Worm (Caenorhabditis elegans) whole organism, late embryonic: ENCODE results near the gene R148.7.
A peak's percentile ranks its signal among the peaks of the same experiment; 100 is the strongest.

Experiments
- C38D4.7 ChIP-seq: fragments of 200-800 bp; sonication (Bioruptor generic); optimal IDR thresholded peaks from 2 replicates; lab custom pipeline; 2018; ENCODE audit warnings: mild to moderate bottlenecking, missing genetic modification characterization, moderate library complexity, missing compliant biosample characterization
- K02D7.2 ChIP-seq: sonication (generic microtip); optimal IDR thresholded peaks from 2 replicates; lab custom pipeline; 2017; ENCODE audit warnings: mild to moderate bottlenecking, missing genetic modification characterization, missing compliant biosample characterization
- Y22D7AL.16 ChIP-seq: sonication (generic microtip); optimal IDR thresholded peaks from 2 replicates; lab custom pipeline; 2016; ENCODE audit warnings: missing genetic modification characterization, missing compliant biosample characterization
- ahr-1 ChIP-seq: sonication (generic microtip); optimal IDR thresholded peaks from 2 replicates; lab custom pipeline; 2016; ENCODE audit warnings: missing genetic modification characterization, missing compliant biosample characterization
- ama-1 ChIP-seq: fragments of 150-350 bp; optimal IDR thresholded peaks from 2 replicates; lab custom pipeline; 2014
- ceh-14 ChIP-seq: sonication (generic microtip); optimal IDR thresholded peaks from 2 replicates; lab custom pipeline; 2016; ENCODE audit warnings: missing genotype, missing genetic modification characterization, missing compliant biosample characterization
- ceh-18 ChIP-seq: sonication (generic microtip); optimal IDR thresholded peaks from 2 replicates; lab custom pipeline; 2016; ENCODE audit warnings: missing genetic modification characterization, missing compliant biosample characterization
- ceh-19 ChIP-seq: fragments of 200-800 bp; sonication (Bioruptor generic); optimal IDR thresholded peaks from 2 replicates; lab custom pipeline; 2018; ENCODE audit warnings: mild to moderate bottlenecking, missing genetic modification characterization, missing compliant biosample characterization
- ceh-22 ChIP-seq: sonication (generic microtip); optimal IDR thresholded peaks from 2 replicates; lab custom pipeline; 2017; ENCODE audit warnings: missing biosample characterization, missing genetic modification characterization
- ceh-31 ChIP-seq: sonication (generic microtip); optimal IDR thresholded peaks from 2 replicates; lab custom pipeline; 2016; ENCODE audit warnings: missing genetic modification characterization, missing compliant biosample characterization
- ceh-34 ChIP-seq: sonication (generic microtip); optimal IDR thresholded peaks from 2 replicates; lab custom pipeline; 2016; ENCODE audit warnings: mild to moderate bottlenecking, missing genetic modification characterization, missing compliant biosample characterization
- ceh-48 ChIP-seq: sonication (generic microtip); optimal IDR thresholded peaks from 2 replicates; lab custom pipeline; 2016; ENCODE audit warnings: missing genetic modification characterization, inconsistent platforms, missing compliant biosample characterization
- ceh-6 ChIP-seq: fragments of 200-800 bp; sonication (Bioruptor generic); optimal IDR thresholded peaks from 2 replicates; lab custom pipeline; 2018; ENCODE audit warnings: mild to moderate bottlenecking, missing genetic modification characterization, missing compliant biosample characterization
- ceh-9 ChIP-seq: sonication (generic microtip); optimal IDR thresholded peaks from 2 replicates; lab custom pipeline; 2016; ENCODE audit warnings: mild to moderate bottlenecking, missing genetic modification characterization, inconsistent platforms, missing compliant biosample characterization
- che-1 ChIP-seq: sonication (generic microtip); optimal IDR thresholded peaks from 2 replicates; lab custom pipeline; 2016; ENCODE audit warnings: mild to moderate bottlenecking, missing genetic modification characterization, missing compliant biosample characterization
- elt-2 ChIP-seq: sonication (generic microtip); optimal IDR thresholded peaks from 2 replicates; lab custom pipeline; 2016; ENCODE audit warnings: missing genetic modification reagents, missing genetic modification characterization, missing compliant biosample characterization
- elt-4 ChIP-seq: sonication (generic microtip); optimal IDR thresholded peaks from 2 replicates; lab custom pipeline; 2016; ENCODE audit warnings: missing genetic modification characterization, missing compliant biosample characterization
- hlh-13 ChIP-seq: fragments of 200-800 bp; sonication (Bioruptor generic); optimal IDR thresholded peaks from 2 replicates; lab custom pipeline; 2018; ENCODE audit warnings: mild to moderate bottlenecking, missing genetic modification characterization, missing compliant biosample characterization
- hlh-15 ChIP-seq: sonication (generic microtip); optimal IDR thresholded peaks from 2 replicates; lab custom pipeline; 2016; ENCODE audit warnings: missing genetic modification characterization, missing compliant biosample characterization
- hlh-30 ChIP-seq: sonication (generic microtip); optimal IDR thresholded peaks from 2 replicates; lab custom pipeline; 2017; ENCODE audit warnings: antibody characterized with exemption, missing genetic modification characterization, missing compliant biosample characterization; ENCODE audit not compliant: insufficient read depth
- hlh-6 ChIP-seq: sonication (generic microtip); optimal IDR thresholded peaks from 2 replicates; lab custom pipeline; 2016; ENCODE audit warnings: missing genotype, missing genetic modification characterization, missing compliant biosample characterization
- lin-11 ChIP-seq: fragments of 200-800 bp; sonication (Bioruptor generic); optimal IDR thresholded peaks from 2 replicates; lab custom pipeline; 2018; ENCODE audit warnings: mild to moderate bottlenecking, missing genetic modification characterization, missing compliant biosample characterization
- nfya-1 ChIP-seq: sonication (generic microtip); optimal IDR thresholded peaks from 2 replicates; lab custom pipeline; 2017; ENCODE audit warnings: missing genetic modification characterization, mild to moderate bottlenecking, missing compliant biosample characterization, antibody characterized with exemption, moderate library complexity
- nhr-232 ChIP-seq: sonication (generic microtip); optimal IDR thresholded peaks from 2 replicates; lab custom pipeline; 2016; ENCODE audit warnings: missing genetic modification characterization, missing compliant biosample characterization
- odd-2 ChIP-seq: sonication (generic microtip); optimal IDR thresholded peaks from 2 replicates; lab custom pipeline; 2017; ENCODE audit warnings: antibody characterized with exemption, mild to moderate bottlenecking, missing genetic modification characterization, missing compliant biosample characterization
- pax-1 ChIP-seq: fragments of 150-350 bp; optimal IDR thresholded peaks from 2 replicates; lab custom pipeline; 2014; ENCODE audit warnings: missing biosample characterization, missing genetic modification characterization
- pha-2 ChIP-seq: sonication (generic microtip); optimal IDR thresholded peaks from 2 replicates; lab custom pipeline; 2017; ENCODE audit warnings: mild to moderate bottlenecking, missing genetic modification characterization, missing compliant biosample characterization
- pqm-1 ChIP-seq: sonication (generic microtip); optimal IDR thresholded peaks from 2 replicates; lab custom pipeline; 2016; ENCODE audit warnings: missing genetic modification characterization, missing compliant biosample characterization
- pros-1 ChIP-seq: fragments of 150-350 bp; optimal IDR thresholded peaks from 2 replicates; lab custom pipeline; 2014; ENCODE audit warnings: missing biosample characterization, missing genetic modification reagents, missing genetic modification characterization
- rnt-1 ChIP-seq: sonication (generic microtip); optimal IDR thresholded peaks from 2 replicates; lab custom pipeline; 2016; ENCODE audit warnings: missing genetic modification characterization, missing compliant biosample characterization
- sdc-2 ChIP-seq: sonication (generic microtip); optimal IDR thresholded peaks from 2 replicates; lab custom pipeline; 2016; ENCODE audit warnings: missing genotype, missing genetic modification characterization, missing compliant biosample characterization
- sox-4 ChIP-seq: sonication (generic microtip); optimal IDR thresholded peaks from 2 replicates; lab custom pipeline; 2017; ENCODE audit warnings: mild to moderate bottlenecking, missing genetic modification characterization, inconsistent platforms, missing compliant biosample characterization
- tbx-7 ChIP-seq: sonication (generic microtip); optimal IDR thresholded peaks from 2 replicates; lab custom pipeline; 2016; ENCODE audit warnings: missing genotype, missing genetic modification characterization, missing compliant biosample characterization
- unc-42 ChIP-seq: sonication (generic microtip); optimal IDR thresholded peaks from 2 replicates; lab custom pipeline; 2016; ENCODE audit warnings: missing genotype, missing genetic modification characterization, missing compliant biosample characterization
- unc-55 ChIP-seq: sonication (generic microtip); optimal IDR thresholded peaks from 2 replicates; lab custom pipeline; 2017; ENCODE audit warnings: missing biosample characterization, missing genetic modification reagents, missing genetic modification characterization
- zip-5 ChIP-seq: sonication (generic microtip); optimal IDR thresholded peaks from 2 replicates; lab custom pipeline; 2016; ENCODE audit warnings: missing genetic modification characterization, missing compliant biosample characterization

The R148.7 gene

DNA sequence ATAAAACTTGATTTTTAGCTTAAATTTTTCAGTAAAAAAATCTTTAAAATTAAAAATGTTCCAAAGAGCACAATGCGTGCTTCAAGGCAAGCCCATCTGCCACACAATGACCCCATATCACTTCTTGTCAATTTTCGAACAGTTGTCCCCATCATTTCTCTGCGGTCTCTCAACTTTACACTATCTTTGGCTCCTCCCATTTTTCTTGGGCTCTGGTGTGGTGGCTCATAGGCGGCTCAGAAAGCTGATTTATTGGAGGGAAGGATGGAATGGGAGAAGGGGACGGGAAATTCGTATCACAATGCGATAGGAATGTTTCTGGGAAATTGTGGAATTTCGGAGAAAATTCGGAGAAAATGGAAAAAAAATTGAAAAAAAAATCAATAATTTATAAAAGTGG lies 2.4 kb upstream of the R148.7 start:
- TF ChIP-seq hlh-13 (GFP tag; lab: Kevin White, UChicago), result no peak
- no peak for TF ChIP-seq hlh-30 (tag; lab: Kevin White, UChicago)
- peak; percentile 78 for TF ChIP-seq rnt-1
- no peak for TF ChIP-seq sdc-2
- TF ChIP-seq C38D4.7 (GFP tag; lab: Kevin White, UChicago), result no peak
- no peak for TF ChIP-seq nhr-232 (tag; lab: Kevin White, UChicago)
- peak; percentile 75 for TF ChIP-seq unc-55 (GFP tag; lab: Kevin White, UChicago)
- no peak for TF ChIP-seq pros-1
- no peak for TF ChIP-seq pha-2 (tag; lab: Kevin White, UChicago)
- no peak for TF ChIP-seq K02D7.2
- TF ChIP-seq odd-2, result no peak
- TF ChIP-seq unc-42, result no peak
- TF ChIP-seq ceh-48 (tag; lab: Kevin White, UChicago), result peak; percentile 4
- TF ChIP-seq ceh-19 (GFP tag; lab: Kevin White, UChicago), result no peak

DNA sequence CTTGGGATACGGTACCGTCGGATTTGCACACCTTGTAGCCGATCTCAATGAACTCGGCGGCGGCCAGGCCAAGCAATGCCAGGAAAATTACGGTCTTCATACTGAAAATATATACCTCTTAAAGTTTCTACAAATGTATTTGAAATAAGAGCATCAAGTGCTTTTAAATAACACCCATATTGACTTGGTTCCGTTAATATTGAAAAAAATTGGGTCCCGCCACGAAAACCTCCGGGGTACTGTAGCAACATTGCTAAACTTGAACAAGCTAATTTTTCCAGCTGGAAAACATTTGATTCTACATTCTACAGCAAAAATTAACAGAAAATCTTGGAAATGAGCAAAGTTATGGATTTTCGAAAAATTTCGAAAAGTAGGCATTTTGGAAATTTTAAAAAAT lies 1.2 kb upstream of the R148.7 start, which contains the start of gene heh-1:
Gene heh-1 (minus strand): TSS at position 101 of the 400 bp plus-strand sequence.
- TF ChIP-seq ceh-22 (tag; lab: Kevin White, UChicago) (no peak), nfya-1 (tag; lab: Kevin White, UChicago) (no peak), odd-2 (no peak), elt-2 (tag; lab: Kevin White, UChicago) (no peak)

DNA sequence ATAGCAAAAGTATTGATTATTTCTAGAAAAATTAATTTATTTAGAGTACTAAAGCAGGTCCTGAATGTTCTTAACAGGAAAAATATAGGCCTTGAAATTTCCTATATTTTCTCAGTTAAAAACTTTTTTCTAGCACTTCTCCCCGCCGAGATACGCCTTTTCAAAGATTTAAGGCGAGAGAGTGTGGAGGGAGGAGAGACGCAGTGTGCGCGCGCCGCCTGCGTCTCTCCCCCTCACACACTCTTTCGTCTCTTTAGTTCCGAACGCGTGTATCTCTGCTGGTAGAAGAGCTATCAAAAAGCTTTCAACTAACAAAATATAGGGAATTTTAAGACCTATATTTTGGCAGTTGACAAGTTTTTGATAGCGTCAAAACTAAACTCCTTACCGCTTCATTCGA lies 303 bp downstream of the R148.7 start:
- TF ChIP-seq ceh-22 (tag; lab: Kevin White, UChicago) (no peak), nfya-1 (tag; lab: Kevin White, UChicago) (no peak), pax-1 (tag; lab: Kevin White, UChicago) (no peak), che-1 (tag; lab: Kevin White, UChicago) (no peak), lin-11 (tag; lab: Kevin White, UChicago) (no peak)

DNA sequence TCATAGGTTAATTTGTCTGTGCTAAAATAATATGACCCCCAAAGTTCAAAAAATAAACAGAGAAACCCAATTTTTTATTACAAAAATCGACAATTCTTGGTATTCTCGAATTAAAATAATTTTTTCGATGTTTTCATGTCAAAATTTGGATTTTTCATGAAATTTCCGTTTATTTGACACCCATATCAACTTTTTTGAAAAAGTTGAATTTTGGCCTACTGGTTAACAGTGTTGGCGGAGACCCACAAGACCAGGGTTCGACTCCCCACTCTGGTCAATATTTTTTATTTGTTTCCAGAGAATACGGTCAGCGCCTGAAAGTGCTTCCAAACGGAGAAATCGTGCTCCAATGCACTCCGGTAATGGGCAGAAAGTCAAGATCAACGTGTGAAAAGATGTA lies 6.5 kb downstream of the R148.7 start:
- no peak for TF ChIP-seq ahr-1 (tag; lab: Kevin White, UChicago)
- TF ChIP-seq, all 69 proteins: peak for 0

DNA sequence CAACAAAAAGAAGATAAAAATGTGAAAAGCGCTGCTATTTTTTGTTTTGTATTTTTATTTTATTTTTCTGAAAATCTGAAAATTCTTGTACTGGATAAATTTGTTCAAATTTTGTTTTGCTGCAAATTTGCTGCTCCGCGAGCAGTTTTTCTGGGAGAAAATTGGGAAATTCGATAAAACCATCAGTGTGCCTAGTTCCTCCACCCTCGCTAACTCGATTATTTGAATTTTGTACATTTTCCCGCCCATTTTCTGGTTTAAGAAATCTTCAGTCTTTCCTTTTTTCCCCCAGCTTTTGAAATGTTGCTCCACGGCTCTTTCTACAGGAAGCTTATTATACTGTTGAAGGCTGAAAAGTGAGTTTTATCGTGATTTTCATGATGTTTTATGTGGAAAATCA lies 7.0 kb downstream of the R148.7 start, which contains the start of gene R148.8:
Gene R148.8 (plus strand): TSS at position 301 of the 400 bp plus-strand sequence.
- TF ChIP-seq sox-4 (tag; lab: Kevin White, UChicago), result no peak
- TF ChIP-seq, all 69 proteins: peak for 0

DNA sequence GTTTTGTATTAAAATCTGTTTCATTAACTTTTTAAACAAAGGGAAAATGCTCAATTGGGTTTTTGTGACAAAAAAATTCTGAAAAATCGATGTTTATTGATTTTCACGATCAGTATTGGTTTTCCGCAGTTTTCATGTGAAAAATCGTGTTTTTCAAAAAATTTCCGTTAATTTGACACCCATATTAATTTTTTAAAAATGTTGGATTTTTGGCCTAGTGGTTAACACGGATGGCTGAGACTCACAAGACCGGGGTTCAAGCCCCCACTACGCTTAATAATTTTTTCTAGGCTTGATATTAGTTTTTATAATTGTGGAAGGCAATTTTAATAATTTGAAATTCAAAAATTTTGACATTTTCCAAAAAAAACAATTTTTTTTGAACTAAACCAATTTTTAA lies 7.5 kb downstream of the R148.7 start:
- TF ChIP-seq ceh-34 (tag; lab: Kevin White, UChicago), result no peak
- TF ChIP-seq unc-55 (GFP tag; lab: Kevin White, UChicago), result no peak
- no peak for TF ChIP-seq ceh-9 (tag; lab: Kevin White, UChicago)
- no peak for TF ChIP-seq hlh-15 (tag; lab: Kevin White, UChicago)
- no peak for TF ChIP-seq zip-5 (tag; lab: Kevin White, UChicago)
- TF ChIP-seq elt-4 (tag; lab: Kevin White, UChicago), result no peak
- no peak for TF ChIP-seq odd-2
- no peak for TF ChIP-seq nfya-1 (tag; lab: Kevin White, UChicago)

DNA sequence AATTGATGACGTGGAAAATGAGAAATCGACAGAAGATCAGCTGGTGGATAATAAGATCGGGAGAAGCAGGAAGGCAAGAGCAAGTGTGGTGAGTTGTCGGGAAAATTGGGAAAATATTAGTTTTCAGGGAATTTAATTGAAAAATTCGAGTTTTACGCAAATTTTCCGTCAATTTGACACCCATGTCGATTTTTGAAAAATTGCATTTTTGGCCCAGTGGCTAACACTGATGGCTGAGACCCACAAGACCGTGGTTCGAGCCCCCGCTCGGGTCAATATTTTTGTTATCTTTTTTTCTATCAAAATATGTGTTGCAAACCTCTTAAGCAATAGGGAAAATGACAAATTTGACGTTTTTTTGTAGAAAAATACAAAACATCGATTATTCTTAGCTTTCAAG lies 9.6 kb downstream of the R148.7 start:
- TF ChIP-seq pqm-1 (tag; lab: Kevin White, UChicago) (no peak), sdc-2 (no peak)

DNA sequence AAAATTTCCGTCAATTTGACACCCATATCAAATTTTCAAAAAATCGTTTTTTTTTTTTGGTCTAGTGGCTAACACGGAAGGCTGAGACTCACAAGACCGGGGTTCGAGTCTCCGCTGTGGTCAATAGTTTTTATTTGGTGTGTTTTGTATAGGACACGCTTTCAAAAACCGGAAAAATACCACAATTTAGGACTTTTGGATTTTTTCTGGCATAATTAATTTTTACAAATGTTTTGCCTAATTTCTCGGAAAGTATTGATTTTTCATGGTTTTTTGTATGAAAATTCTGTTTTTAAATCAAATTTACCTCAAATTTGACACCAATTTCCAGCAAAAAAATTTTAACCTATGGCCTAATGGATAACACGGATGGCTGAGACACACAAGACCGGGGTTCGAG lies 12.2 kb downstream of the R148.7 start, which contains the start of gene mks-1:
Gene mks-1 (plus strand): TSS at position 301 of the 400 bp plus-strand sequence.
- TF ChIP-seq unc-42, result no peak
- no peak for TF ChIP-seq ceh-48 (tag; lab: Kevin White, UChicago)
- no peak for TF ChIP-seq hlh-13 (GFP tag; lab: Kevin White, UChicago)
- TF ChIP-seq hlh-15 (tag; lab: Kevin White, UChicago), result no peak
- TF ChIP-seq sox-4 (tag; lab: Kevin White, UChicago), result no peak
- no peak for TF ChIP-seq Y22D7AL.16 (tag; lab: Kevin White, UChicago)
- TF ChIP-seq hlh-6 (tag; lab: Kevin White, UChicago), result no peak
- no peak for TF ChIP-seq tbx-7
- no peak for TF ChIP-seq ceh-14
- no peak for TF ChIP-seq elt-4 (tag; lab: Kevin White, UChicago)
- no peak for TF ChIP-seq ama-1
- no peak for TF ChIP-seq rnt-1
- TF ChIP-seq ceh-6, result no peak
- TF ChIP-seq ceh-18 (tag; lab: Kevin White, UChicago), result no peak
- no peak for TF ChIP-seq ceh-31
